Fruit fly (Drosophila melanogaster): ENCODE results near the gene CG11369.

CG11369 gene

DNA sequence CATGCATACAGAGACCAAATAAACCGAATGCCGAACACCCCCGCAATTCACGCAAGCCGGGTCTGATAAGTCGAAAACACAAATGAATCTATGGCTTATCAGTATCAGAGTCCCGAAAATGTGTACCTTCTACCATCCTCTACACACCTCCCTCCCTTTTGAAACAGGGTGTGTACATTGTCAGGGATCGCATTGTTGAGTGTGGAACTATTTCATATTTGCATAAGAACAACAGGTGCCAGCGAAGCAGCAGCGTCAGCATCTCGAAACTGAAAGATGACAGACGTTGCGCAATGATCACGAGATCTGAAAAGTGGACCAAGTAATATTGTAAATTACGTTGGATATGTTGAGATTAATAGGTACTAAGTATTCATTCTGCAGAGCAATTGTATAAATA is 5.7 kb downstream of the CG11369 start (continued):
- TF ChIP-seq gcm (GFP tag; optimal IDR thresholded peaks at IDR 0.05) (no peak), schlank (tag; optimal IDR thresholded peaks at IDR 0.05) (no peak), CG7786 (GFP tag; optimal IDR thresholded peaks at IDR 0.05) (no peak), CG16813 (GFP tag; IDR thresholded peaks at IDR 0.05; ENCODE audit: partially characterized antibody) (no peak), Sry-β (GFP tag; optimal IDR thresholded peaks at IDR 0.05) (no peak), Asciz (GFP tag; optimal IDR thresholded peaks at IDR 0.05) (no peak), pho (GFP tag; optimal IDR thresholded peaks at IDR 0.05) (no peak), Stat92E (GFP tag; optimal IDR thresholded peaks at IDR 0.05) (no peak), Xbp1 (GFP tag; optimal IDR thresholded peaks at IDR 0.05) (no peak), Hmx (GFP tag; optimal IDR thresholded peaks at IDR 0.05) (no peak), unc-4 (GFP tag; IDR thresholded peaks at IDR 0.05; ENCODE audit: partially characterized antibody) (no peak), CG1529 (GFP tag; optimal IDR thresholded peaks at IDR 0.05) (no peak), dysf (GFP tag; IDR thresholded peaks at IDR 0.05) (no peak), lov (optimal IDR thresholded peaks at IDR 0.05) (no peak), lov (GFP tag; IDR thresholded peaks at IDR 0.05) (no peak), pzg (GFP tag; optimal IDR thresholded peaks at IDR 0.05) (no peak), toy (GFP tag; IDR thresholded peaks at IDR 0.05) (no peak), Myb (GFP tag; optimal IDR thresholded peaks at IDR 0.05) (no peak), amos (GFP tag; IDR thresholded peaks at IDR 0.05; ENCODE audit: partially characterized antibody) (no peak), CG16863 (GFP tag; optimal IDR thresholded peaks at IDR 0.05) (no peak), fd3F (GFP tag; optimal IDR thresholded peaks at IDR 0.05) (no peak), HLHmδ (GFP tag; optimal IDR thresholded peaks at IDR 0.05) (peak; percentile 53), CG7839 (tag; optimal IDR thresholded peaks at IDR 0.05) (no peak), zen2 (GFP tag; IDR thresholded peaks at IDR 0.05; ENCODE audit: partially characterized antibody) (no peak), CG9817 (tag; optimal IDR thresholded peaks at IDR 0.05) (no peak), CG18764 (GFP tag; optimal IDR thresholded peaks at IDR 0.05) (peak; percentile 13), en (GFP tag; optimal IDR thresholded peaks at IDR 0.05) (no peak), Dad (GFP tag; optimal IDR thresholded peaks at IDR 0.05) (no peak), prd (optimal IDR thresholded peaks at IDR 0.05) (no peak), prd (GFP tag; IDR thresholded peaks at IDR 0.05) (peak; percentile 37; the same call in 1 of the 3 replicates), CG10147 (GFP tag; optimal IDR thresholded peaks at IDR 0.05) (no peak), CG17385 (GFP tag; optimal IDR thresholded peaks at IDR 0.05) (no peak), CG33213 (GFP tag; optimal IDR thresholded peaks at IDR 0.05) (no peak), CG6272 (GFP tag; IDR thresholded peaks at IDR 0.05) (no peak), Sox102F (GFP tag; optimal IDR thresholded peaks at IDR 0.05) (no peak), CG13775 (GFP tag; optimal IDR thresholded peaks at IDR 0.05) (no peak), ap (GFP tag; IDR thresholded peaks at IDR 0.05) (no peak), CG15269 (tag; optimal IDR thresholded peaks at IDR 0.05) (no peak), MESR4 (GFP tag; optimal IDR thresholded peaks at IDR 0.05) (no peak), CG34422 (GFP tag; IDR thresholded peaks at IDR 0.05) (no peak), ind (GFP tag; optimal IDR thresholded peaks at IDR 0.05) (no peak), CHES-1-like (GFP tag; optimal IDR thresholded peaks at IDR 0.05) (no peak), CG12769 (tag; optimal IDR thresholded peaks at IDR 0.05) (peak; percentile 58)
